Fruit fly (Drosophila melanogaster): Measurements from ENCODE around the gene CG5162.

dm6 chrX:17209897-17210296, 5.2 kb upstream of the CG5162 start, which contains the start of gene CG12995:
- TF ChIP-seq tin (GFP tag; optimal IDR thresholded peaks at IDR 0.05) (no peak), CG4854 (GFP tag; optimal IDR thresholded peaks at IDR 0.05) (no peak), CG1233 (GFP tag; optimal IDR thresholded peaks at IDR 0.05) (no peak), CG18262 (tag; optimal IDR thresholded peaks at IDR 0.05) (no peak), gsb (GFP tag; IDR thresholded peaks at IDR 0.05) (no peak)
